Worm (Caenorhabditis elegans) whole organism, L2 larva: ENCODE results near the gene trpp-5.

Experiments
- alr-1 ChIP-seq: fragments of 150-350 bp; optimal IDR thresholded peaks from 2 replicates; lab custom pipeline; 2014; ENCODE audit warnings: missing biosample characterization, missing genetic modification characterization
- ama-1 ChIP-seq: fragments of 150-350 bp; optimal IDR thresholded peaks from 2 replicates; lab custom pipeline; 2018; ENCODE audit warnings: inconsistent platforms
- blmp-1 ChIP-seq: sonication (generic microtip); optimal IDR thresholded peaks from 2 replicates; lab custom pipeline; 2017; ENCODE audit warnings: missing genetic modification characterization, mild to moderate bottlenecking, missing compliant biosample characterization, antibody characterized with exemption, moderate library complexity; ENCODE audit not compliant: insufficient read depth
- dmd-4 ChIP-seq: sonication (generic microtip); optimal IDR thresholded peaks from 2 replicates; lab custom pipeline; 2017; ENCODE audit warnings: missing biosample characterization, missing genetic modification characterization
- egl-27 ChIP-seq: sonication (generic microtip); optimal IDR thresholded peaks from 3 replicates; lab custom pipeline; 2017; ENCODE audit warnings: missing biosample characterization, missing genetic modification reagents, missing genetic modification characterization
- elt-3 ChIP-seq: sonication (generic microtip); optimal IDR thresholded peaks from 2 replicates; lab custom pipeline; 2017; ENCODE audit warnings: missing biosample characterization, missing genetic modification characterization
- nhr-23 ChIP-seq: fragments of 150-350 bp; optimal IDR thresholded peaks from 2 replicates; lab custom pipeline; 2014; ENCODE audit warnings: missing biosample characterization, missing genetic modification reagents, missing genetic modification characterization
- nhr-77 ChIP-seq: fragments of 150-350 bp; optimal IDR thresholded peaks from 2 replicates; lab custom pipeline; 2014; ENCODE audit warnings: missing biosample characterization, missing genetic modification characterization
- skn-1 ChIP-seq: sonication (generic microtip); optimal IDR thresholded peaks from 2 replicates; lab custom pipeline; 2017; ENCODE audit warnings: missing biosample characterization, missing genetic modification characterization
- ztf-1 ChIP-seq: fragments of 200-800 bp; sonication (Bioruptor generic); conservative IDR thresholded peaks from 2 replicates; pipeline ENCODE4 v1.3.6; 2022; ENCODE audit warnings: missing genetic modification characterization, missing compliant biosample characterization

- TF ChIP-seq ztf-1 (GFP tag; lab: Robert Waterston, UW) (no peak), blmp-1 (tag; lab: Kevin White, UChicago) (no peak), dmd-4 (tag; lab: Kevin White, UChicago) (no peak), elt-3 (tag; lab: Kevin White, UChicago) (no peak), nhr-77 (tag; lab: Kevin White, UChicago) (no peak), ama-1 (lab: Kevin White, UChicago) (no peak), egl-27 (tag; lab: Kevin White, UChicago) (no peak), alr-1 (tag; lab: Kevin White, UChicago) (no peak), nhr-23 (tag; lab: Kevin White, UChicago) (no peak), skn-1 (tag; lab: Kevin White, UChicago) (no peak)
These were observed 29.9 kb downstream of the trpp-5 start, which contains the start of gene rol-1 for ce11 chrII:12172273-12172672.
